Worm (Caenorhabditis elegans) whole organism, mixed stage, embryonic: ENCODE results near the gene F47G3.1.

Experiments
- M03D4.4 ChIP-seq: sonication (generic microtip); optimal IDR thresholded peaks from 2 replicates; lab custom pipeline; 2017; ENCODE audit warnings: mild to moderate bottlenecking, missing genetic modification characterization, missing compliant biosample characterization
- bed-3 ChIP-seq: fragments of 200-800 bp; sonication (Bioruptor generic); optimal IDR thresholded peaks from 3 replicates; lab custom pipeline; 2018; ENCODE audit warnings: mild to moderate bottlenecking, missing genetic modification characterization, moderate library complexity, missing compliant biosample characterization
- blmp-1 ChIP-seq: fragments of 150-350 bp; optimal IDR thresholded peaks from 2 replicates; lab custom pipeline; 2014; ENCODE audit warnings: missing biosample characterization, missing genetic modification characterization
- ceh-39 ChIP-seq: fragments of 150-350 bp; optimal IDR thresholded peaks from 2 replicates; lab custom pipeline; 2014; ENCODE audit warnings: missing biosample characterization, missing genetic modification characterization
- ceh-43 ChIP-seq: fragments of 200-800 bp; sonication (Bioruptor generic); optimal IDR thresholded peaks from 2 replicates; lab custom pipeline; 2018; ENCODE audit warnings: mild to moderate bottlenecking, missing genetic modification characterization, moderate library complexity, missing compliant biosample characterization
- ceh-83 ChIP-seq: fragments of 200-800 bp; sonication (Bioruptor generic); optimal IDR thresholded peaks from 2 replicates; lab custom pipeline; 2018; ENCODE audit warnings: mild to moderate bottlenecking, missing genetic modification characterization, missing compliant biosample characterization
- ces-1 ChIP-seq: fragments of 150-350 bp; optimal IDR thresholded peaks from 2 replicates; lab custom pipeline; 2014; ENCODE audit warnings: missing biosample characterization, missing genetic modification reagents, missing genetic modification characterization
- cnd-1 ChIP-seq: fragments of 200-800 bp; sonication (Bioruptor generic); optimal IDR thresholded peaks from 2 replicates; lab custom pipeline; 2018; ENCODE audit warnings: mild to moderate bottlenecking, missing genetic modification characterization, missing compliant biosample characterization
- drap-1 ChIP-seq: fragments of 200-800 bp; sonication (Bioruptor generic); optimal IDR thresholded peaks from 3 replicates; lab custom pipeline; 2018; ENCODE audit warnings: mild to moderate bottlenecking, missing genetic modification characterization, missing compliant biosample characterization
- elt-1 ChIP-seq: sonication (generic microtip); optimal IDR thresholded peaks from 2 replicates; lab custom pipeline; 2017; ENCODE audit warnings: missing genetic modification characterization, mild to moderate bottlenecking, missing compliant biosample characterization, antibody characterized with exemption, moderate library complexity, borderline replicate concordance; ENCODE audit not compliant: insufficient read depth
- elt-3 ChIP-seq: fragments of 150-350 bp; optimal IDR thresholded peaks from 2 replicates; lab custom pipeline; 2014; ENCODE audit warnings: missing biosample characterization, missing genetic modification characterization
- flh-1 ChIP-seq: fragments of 200-800 bp; sonication (Bioruptor generic); optimal IDR thresholded peaks from 2 replicates; lab custom pipeline; 2018; ENCODE audit warnings: mild to moderate bottlenecking, missing genetic modification characterization, moderate library complexity, missing compliant biosample characterization
- ham-2 ChIP-seq: fragments of 200-800 bp; sonication (Bioruptor generic); optimal IDR thresholded peaks from 2 replicates; lab custom pipeline; 2018; ENCODE audit warnings: mild to moderate bottlenecking, missing genetic modification characterization, missing compliant biosample characterization
- hlh-1 ChIP-seq: fragments of 150-350 bp; optimal IDR thresholded peaks from 2 replicates; lab custom pipeline; 2014; ENCODE audit warnings: missing biosample characterization, missing genetic modification reagents, missing genetic modification characterization
- lin-13 ChIP-seq: fragments of 150-350 bp; optimal IDR thresholded peaks from 2 replicates; lab custom pipeline; 2014; ENCODE audit warnings: missing biosample characterization, missing genetic modification characterization
- lin-32 ChIP-seq: fragments of 200-800 bp; sonication (Bioruptor generic); optimal IDR thresholded peaks from 2 replicates; lab custom pipeline; 2018; ENCODE audit warnings: mild to moderate bottlenecking, missing genetic modification characterization, missing compliant biosample characterization
- lsy-2 ChIP-seq: fragments of 150-350 bp; optimal IDR thresholded peaks from 2 replicates; lab custom pipeline; 2014; ENCODE audit warnings: missing biosample characterization, missing genetic modification characterization
- mab-5 ChIP-seq: fragments of 150-350 bp; optimal IDR thresholded peaks from 2 replicates; lab custom pipeline; 2014; ENCODE audit warnings: missing biosample characterization, missing genetic modification characterization
- mep-1 ChIP-seq: fragments of 150-350 bp; optimal IDR thresholded peaks from 2 replicates; lab custom pipeline; 2017; ENCODE audit warnings: missing biosample characterization, missing genetic modification reagents, missing genetic modification characterization, inconsistent platforms
- mls-2 ChIP-seq: sonication (generic microtip); optimal IDR thresholded peaks from 2 replicates; lab custom pipeline; 2016; ENCODE audit warnings: mild to moderate bottlenecking, missing genetic modification characterization, moderate library complexity, missing compliant biosample characterization
- nhr-12 ChIP-seq: fragments of 150-350 bp; optimal IDR thresholded peaks from 2 replicates; lab custom pipeline; 2014; ENCODE audit warnings: missing biosample characterization, missing genetic modification characterization
- nhr-2 ChIP-seq: fragments of 150-350 bp; optimal IDR thresholded peaks from 2 replicates; lab custom pipeline; 2014; ENCODE audit warnings: missing biosample characterization, missing genetic modification characterization
- nhr-237 ChIP-seq: fragments of 150-350 bp; optimal IDR thresholded peaks from 2 replicates; lab custom pipeline; 2014; ENCODE audit warnings: missing biosample characterization, missing genetic modification characterization
- nhr-28 ChIP-seq: fragments of 150-350 bp; optimal IDR thresholded peaks from 2 replicates; lab custom pipeline; 2014; ENCODE audit warnings: missing biosample characterization, missing genetic modification characterization
- nhr-76 ChIP-seq: sonication (generic microtip); optimal IDR thresholded peaks from 2 replicates; lab custom pipeline; 2017; ENCODE audit warnings: missing biosample characterization, missing genetic modification characterization
- pha-4 ChIP-seq: fragments of 150-350 bp; optimal IDR thresholded peaks from 2 replicates; lab custom pipeline; 2018; ENCODE audit warnings: missing biosample characterization, missing genetic modification reagents, missing genetic modification characterization
- sem-2 ChIP-seq: fragments of 200-800 bp; sonication (Bioruptor generic); optimal IDR thresholded peaks from 2 replicates; lab custom pipeline; 2018; ENCODE audit warnings: mild to moderate bottlenecking, missing genetic modification characterization, missing compliant biosample characterization
- snpc-4 ChIP-seq: fragments of 150-350 bp; optimal IDR thresholded peaks from 2 replicates; lab custom pipeline; 2014; ENCODE audit warnings: missing biosample characterization, missing genetic modification characterization
- sptf-1 ChIP-seq: sonication (generic microtip); optimal IDR thresholded peaks from 2 replicates; lab custom pipeline; 2017; ENCODE audit warnings: mild to moderate bottlenecking, missing genetic modification characterization, moderate library complexity, missing compliant biosample characterization
- tbx-8 ChIP-seq: fragments of 200-800 bp; sonication (Bioruptor generic); optimal IDR thresholded peaks from 2 replicates; lab custom pipeline; 2018; ENCODE audit warnings: mild to moderate bottlenecking, missing genetic modification characterization, moderate library complexity, missing compliant biosample characterization
- unc-120 ChIP-seq: sonication (generic microtip); optimal IDR thresholded peaks from 2 replicates; lab custom pipeline; 2017; ENCODE audit warnings: missing genetic modification characterization, missing compliant biosample characterization; ENCODE audit not compliant: poor library complexity, severe bottlenecking
- unc-39 ChIP-seq: fragments of 150-350 bp; optimal IDR thresholded peaks from 2 replicates; lab custom pipeline; 2014; ENCODE audit warnings: missing biosample characterization, missing genetic modification characterization
- unc-62 ChIP-seq: fragments of 150-350 bp; optimal IDR thresholded peaks from 2 replicates; lab custom pipeline; 2014; ENCODE audit warnings: missing biosample characterization, missing genetic modification reagents, missing genetic modification characterization
- zip-8 ChIP-seq: fragments of 150-350 bp; optimal IDR thresholded peaks from 2 replicates; lab custom pipeline; 2014; ENCODE audit warnings: missing biosample characterization, missing genetic modification characterization
- ztf-11 ChIP-seq: fragments of 150-350 bp; optimal IDR thresholded peaks from 2 replicates; lab custom pipeline; 2014; ENCODE audit warnings: missing biosample characterization, missing genetic modification characterization

F47G3.1 gene

DNA sequence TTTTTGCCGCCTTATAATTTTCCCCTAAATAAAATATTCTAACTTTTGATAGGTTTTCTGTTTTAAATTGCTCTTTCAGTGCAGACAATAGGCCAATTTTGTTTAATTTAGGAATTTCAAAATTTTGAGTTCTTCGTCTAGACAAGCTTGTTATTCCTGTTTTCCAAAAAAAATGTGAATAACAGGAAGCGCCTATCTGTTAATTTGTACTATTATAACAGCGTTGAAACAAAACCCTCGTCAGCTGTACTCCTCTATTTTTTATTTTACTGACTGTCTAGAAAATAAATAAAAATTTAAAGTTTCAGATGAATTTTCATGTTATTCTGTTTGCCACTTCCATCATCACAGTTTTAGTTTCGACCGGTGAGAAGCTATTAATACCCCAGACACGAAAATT, 4.3 kb upstream of the F47G3.1 start, which contains the start of gene F47G3.4:
TSS of gene F47G3.4 (plus strand) at position 301 of the 400 bp plus-strand sequence.
- TF ChIP-seq nhr-237 (tag; lab: Kevin White, UChicago) (no peak), mab-5 (tag; lab: Kevin White, UChicago) (no peak), nhr-2 (tag; lab: Kevin White, UChicago) (no peak), unc-120 (tag; lab: Kevin White, UChicago) (no peak), lin-32 (GFP tag; lab: Kevin White, UChicago) (no peak), nhr-12 (tag; lab: Kevin White, UChicago) (no peak), sem-2 (GFP tag; lab: Kevin White, UChicago) (no peak), ceh-83 (no peak), nhr-28 (no peak), blmp-1 (no peak)
- TF ChIP-seq, all 35 proteins: peak for 0

DNA sequence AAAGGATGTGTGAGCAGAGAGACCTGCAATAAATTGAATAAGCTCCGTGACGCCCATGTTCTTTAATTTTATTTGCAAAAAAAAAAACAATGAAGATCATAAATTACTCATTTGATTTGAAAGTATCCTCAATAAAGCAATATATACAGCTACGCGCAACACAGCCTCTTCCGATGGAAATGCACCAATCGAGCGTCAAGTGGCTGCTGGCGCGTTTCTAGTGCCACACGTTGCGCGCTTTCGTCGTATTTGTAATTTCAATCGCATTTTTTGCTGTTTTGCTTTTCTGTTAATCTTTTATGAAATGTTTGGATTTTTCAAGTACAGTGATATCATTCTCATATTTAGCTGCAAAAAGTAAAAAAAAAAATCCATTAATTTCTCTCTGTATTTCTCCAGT, 3.3 kb upstream of the F47G3.1 start:
- TF ChIP-seq mls-2 (tag; lab: Kevin White, UChicago) (no peak), ces-1 (GFP tag; lab: Kevin White, UChicago) (peak; percentile 9), pha-4 (tag; lab: Kevin White, UChicago) (peak; percentile 21), nhr-76 (tag; lab: Kevin White, UChicago) (no peak), lin-13 (tag; lab: Kevin White, UChicago) (peak; percentile 38)

DNA sequence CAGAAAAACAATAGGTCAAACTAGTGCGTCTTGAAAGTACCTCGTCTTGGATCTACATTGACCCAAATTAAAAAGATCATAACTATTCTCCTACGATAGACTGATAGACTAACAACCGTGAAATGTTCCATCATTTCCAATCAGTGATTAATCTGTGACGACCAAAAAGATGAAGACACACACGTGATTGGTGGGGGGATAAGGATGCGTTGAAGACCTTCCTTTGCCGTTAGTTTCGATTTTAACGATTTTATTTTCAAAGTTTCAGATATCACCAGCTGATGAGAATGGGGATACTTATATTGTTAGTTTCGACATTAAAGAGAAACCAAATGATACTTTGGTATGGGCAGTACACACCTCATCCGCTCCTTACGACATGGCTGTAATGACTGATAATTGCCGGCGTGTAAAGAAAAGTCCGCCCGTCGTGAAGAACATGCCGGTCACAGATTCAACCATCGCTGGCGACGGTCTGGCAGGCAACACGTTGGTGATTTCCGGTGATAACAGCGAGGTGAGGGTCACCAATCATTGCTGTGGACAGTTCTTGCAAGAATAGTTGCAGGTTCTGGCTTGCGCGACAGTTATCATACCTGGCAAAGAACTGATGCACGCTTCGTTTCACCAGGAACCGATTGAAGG, 1.5 kb downstream of the F47G3.1 start:
- TF ChIP-seq unc-62 (GFP tag; lab: Kevin White, UChicago) (no peak), mls-2 (tag; lab: Kevin White, UChicago) (no peak), lin-13 (tag; lab: Kevin White, UChicago) (no peak), nhr-76 (tag; lab: Kevin White, UChicago) (no peak), ztf-11 (tag; lab: Kevin White, UChicago) (no peak)

DNA sequence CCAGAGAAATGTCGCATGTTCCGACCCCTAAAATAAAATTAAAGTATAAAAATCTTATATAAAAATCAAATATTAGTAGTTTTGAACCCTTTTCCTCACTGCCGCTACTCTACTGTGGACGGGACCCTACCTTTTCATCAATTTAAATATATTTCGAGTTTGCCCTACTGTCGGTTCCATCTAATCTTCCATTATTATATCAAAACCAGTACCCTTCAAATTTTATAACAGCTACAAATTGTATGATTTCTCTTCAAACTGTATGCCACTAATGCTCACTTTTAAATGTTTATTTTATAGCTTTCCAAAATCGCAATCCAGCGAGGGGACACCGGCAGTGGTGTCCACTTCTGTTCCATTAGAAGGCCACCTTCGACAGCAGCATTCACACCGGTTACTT, 9.4 kb downstream of the F47G3.1 start, which contains the start of gene C43H6.6:
TSS of gene C43H6.6 (plus strand) at position 301 of the 400 bp plus-strand sequence.
- TF ChIP-seq tbx-8 (GFP tag; lab: Kevin White, UChicago) (no peak), lin-32 (GFP tag; lab: Kevin White, UChicago) (no peak), mab-5 (tag; lab: Kevin White, UChicago) (no peak), bed-3 (no peak), M03D4.4 (tag; lab: Kevin White, UChicago) (no peak), lsy-2 (tag; lab: Kevin White, UChicago) (no peak), elt-1 (tag; lab: Kevin White, UChicago) (no peak), unc-120 (tag; lab: Kevin White, UChicago) (no peak), ceh-83 (no peak), sptf-1 (tag; lab: Kevin White, UChicago) (no peak), nhr-12 (tag; lab: Kevin White, UChicago) (no peak), snpc-4 (tag; lab: Kevin White, UChicago) (no peak), ham-2 (GFP tag; lab: Kevin White, UChicago) (no peak)

DNA sequence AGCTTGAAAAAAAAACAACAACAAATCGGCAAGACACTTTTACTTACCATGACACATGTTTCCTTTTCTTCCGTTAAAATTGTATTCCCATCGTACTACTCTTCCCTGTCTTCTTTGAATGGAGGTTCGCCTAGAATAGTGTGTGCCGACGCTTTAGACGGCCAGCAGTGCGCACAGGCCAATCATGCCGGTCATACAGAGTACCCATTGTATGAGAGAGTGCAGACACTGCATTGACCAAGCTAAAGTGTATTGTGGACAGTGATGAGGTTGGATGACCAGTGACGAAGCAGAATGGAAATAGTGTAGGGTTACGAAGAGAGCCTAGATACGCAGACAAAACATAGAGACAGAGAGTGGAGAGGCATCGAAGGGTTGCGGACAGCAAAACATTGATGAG, 16.3 kb downstream of the F47G3.1 start, which contains the start of gene dhhc-9:
TSS of gene dhhc-9 (minus strand) at position 154 of the 400 bp plus-strand sequence.
- TF ChIP-seq lin-32 (GFP tag; lab: Kevin White, UChicago), result no peak
- no peak for TF ChIP-seq elt-1 (tag; lab: Kevin White, UChicago)
- no peak for TF ChIP-seq flh-1 (GFP tag; lab: Kevin White, UChicago)
- TF ChIP-seq M03D4.4 (tag; lab: Kevin White, UChicago), result no peak
- peak; percentile 17 for TF ChIP-seq unc-120 (tag; lab: Kevin White, UChicago)
- TF ChIP-seq ceh-39 (tag; lab: Kevin White, UChicago), result no peak
- peak; percentile 31 for TF ChIP-seq pha-4 (tag; lab: Kevin White, UChicago)
- TF ChIP-seq nhr-237 (tag; lab: Kevin White, UChicago), result no peak
- peak; percentile 39 for TF ChIP-seq cnd-1 (tag; lab: Kevin White, UChicago)
- peak; percentile 70 for TF ChIP-seq mls-2 (tag; lab: Kevin White, UChicago)
- TF ChIP-seq snpc-4 (tag; lab: Kevin White, UChicago), result no peak
- no peak for TF ChIP-seq lsy-2 (tag; lab: Kevin White, UChicago)
- TF ChIP-seq ztf-11 (tag; lab: Kevin White, UChicago), result no peak
- TF ChIP-seq unc-62 (GFP tag; lab: Kevin White, UChicago), result no peak
- TF ChIP-seq sptf-1 (tag; lab: Kevin White, UChicago), result peak; percentile 41
- no peak for TF ChIP-seq ceh-83
- no peak for TF ChIP-seq tbx-8 (GFP tag; lab: Kevin White, UChicago)
- no peak for TF ChIP-seq lin-13 (tag; lab: Kevin White, UChicago)
- no peak for TF ChIP-seq bed-3
- TF ChIP-seq sem-2 (GFP tag; lab: Kevin White, UChicago), result no peak
- TF ChIP-seq mep-1 (tag; lab: Kevin White, UChicago), result peak; percentile 14
- no peak for TF ChIP-seq mab-5 (tag; lab: Kevin White, UChicago)
- no peak for TF ChIP-seq blmp-1
- TF ChIP-seq elt-3 (tag; lab: Kevin White, UChicago), result no peak
- TF ChIP-seq zip-8 (tag; lab: Kevin White, UChicago), result no peak
- peak; percentile 76 for TF ChIP-seq ces-1 (GFP tag; lab: Kevin White, UChicago)
- peak; percentile 28 for TF ChIP-seq nhr-2 (tag; lab: Kevin White, UChicago)
- TF ChIP-seq unc-39 (tag; lab: Kevin White, UChicago), result no peak
- TF ChIP-seq nhr-28, result no peak
- TF ChIP-seq nhr-12 (tag; lab: Kevin White, UChicago), result no peak
- peak; percentile 70 for TF ChIP-seq ham-2 (GFP tag; lab: Kevin White, UChicago)
- TF ChIP-seq drap-1 (GFP tag; lab: Kevin White, UChicago), result no peak
- TF ChIP-seq nhr-76 (tag; lab: Kevin White, UChicago), result no peak
- TF ChIP-seq ceh-43 (GFP tag; lab: Kevin White, UChicago), result no peak
- TF ChIP-seq hlh-1, result no peak
